Fruit fly (Drosophila melanogaster) whole organism, embryonic: Measurements from ENCODE around the gene Tctp.

Experiments used
- CG4617 ChIP-seq: fragments of 200-800 bp; sonication (Bioruptor generic); optimal IDR thresholded peaks from 3 replicates; lab custom pipeline; 2016; ENCODE audit warnings: missing biosample characterization, missing genetic modification characterization, borderline replicate concordance
- CTCF ChIP-seq: fragments of 200-800 bp; sonication (Bioruptor generic); optimal IDR thresholded peaks from 2 replicates; lab custom pipeline; 2017; ENCODE audit warnings: missing biosample characterization, mild to moderate bottlenecking, missing genetic modification characterization, moderate library complexity
- dmrt99B ChIP-seq: fragments of 200-800 bp; sonication (Bioruptor generic); optimal IDR thresholded peaks from 2 replicates; lab custom pipeline; 2018; ENCODE audit warnings: missing biosample characterization, mild to moderate bottlenecking, missing genetic modification characterization, moderate library complexity
- pan ChIP-seq, 4 experiments: fragments of >200 bp in 3 of 4; fragments of 200-800 bp in 1 of 4; sonication (Bioruptor generic) in 1 of 4; optimal IDR thresholded peaks in 3 of 4; IDR thresholded peaks in 1 of 4; 2 replicates each; pipeline versions ENCODE4 v1.3.6 to Lab custom; 2017 to 2022; ENCODE audit warnings: missing biosample characterization in 2 of 4, missing genetic modification characterization in 2 of 4, mixed read lengths in 1 of 4

dm6 chr3R:11237598-11237997 lies 27.6 kb downstream of the Tctp start, which contains the start of gene CG31388:
- TF ChIP-seq dmrt99B (tag; lab: Kevin White, UChicago): no peak
- no peak for TF ChIP-seq CTCF
- TF ChIP-seq CG4617 (GFP tag; lab: Kevin White, UChicago): no peak
- TF ChIP-seq pan (optimal IDR thresholded peaks at IDR 0.05; lab: Kevin White, UChicago): no peak
- peak in 1 of 2 experiments; percentile 23 for TF ChIP-seq pan (GFP tag; optimal IDR thresholded peaks at IDR 0.05 in 1 of 2, IDR thresholded peaks at IDR 0.05 in 1 of 2)
